Worm (Caenorhabditis elegans): Measurements from ENCODE around the gene srh-186.

DNA sequence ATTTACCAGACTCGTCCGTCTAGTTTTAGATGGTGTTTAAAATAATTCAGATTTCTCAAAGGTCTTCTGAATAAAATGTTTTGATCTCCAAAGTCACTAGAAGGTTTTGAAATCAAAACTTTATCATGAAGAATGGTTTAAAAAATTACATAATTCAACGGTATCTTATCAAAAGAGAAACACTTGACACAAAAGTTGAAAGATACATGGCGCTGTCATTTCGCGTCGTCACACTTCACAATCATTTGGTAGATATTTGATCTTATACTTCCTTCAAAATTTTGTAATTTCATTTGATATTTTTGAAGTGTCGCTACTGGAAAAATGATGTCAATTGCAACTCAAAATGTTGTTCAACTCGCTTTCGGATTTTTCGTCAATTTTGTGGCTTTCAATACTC, 1.5 kb downstream of the srh-186 start, which contains the start of gene F36G9.3:
- TF ChIP-seq nhr-28 (tag; optimal IDR thresholded peaks at IDR 0.05) (no peak), ceh-43 (GFP tag; optimal IDR thresholded peaks at IDR 0.05) (no peak), ceh-83 (GFP tag; optimal IDR thresholded peaks at IDR 0.05) (no peak), pha-4 (tag; optimal IDR thresholded peaks at IDR 0.05) (no peak), ztf-11 (tag; optimal IDR thresholded peaks at IDR 0.05) (no peak), bed-3 (GFP tag; optimal IDR thresholded peaks at IDR 0.05) (no peak)

Measured in whole organism, mixed stage, embryonic.